Fruit fly (Drosophila melanogaster): ENCODE measurements around the gene CG4375.
A peak's percentile ranks its signal among the peaks of the same experiment; 100 is the strongest.

CG4375 gene

dm6 chr2L:1007142-1007839 is 19.4 kb downstream of the CG4375 start (continued):
- TF ChIP-seq jigr1 (GFP tag; IDR thresholded peaks at IDR 0.05) = no peak
- TF ChIP-seq nmo (GFP tag; optimal IDR thresholded peaks at IDR 0.05) = no peak
- no peak for TF ChIP-seq CG12155 (GFP tag; optimal IDR thresholded peaks at IDR 0.05)
- no peak for TF ChIP-seq her (GFP tag; optimal IDR thresholded peaks at IDR 0.05)
- no peak for TF ChIP-seq CG12071 (GFP tag; optimal IDR thresholded peaks at IDR 0.05)
- no peak for TF ChIP-seq CG18764 (GFP tag; optimal IDR thresholded peaks at IDR 0.05)
- TF ChIP-seq pho (GFP tag; optimal IDR thresholded peaks at IDR 0.05) = no peak
- TF ChIP-seq jumu (GFP tag; optimal IDR thresholded peaks at IDR 0.05) = peak; percentile 11
- no peak for TF ChIP-seq CG15479 (GFP tag; optimal IDR thresholded peaks at IDR 0.05)
- no peak for TF ChIP-seq CG32532 (GFP tag; IDR thresholded peaks at IDR 0.05)
- TF ChIP-seq row (GFP tag; IDR thresholded peaks at IDR 0.05) = no peak
- no peak for TF ChIP-seq CG7357 (GFP tag; IDR thresholded peaks at IDR 0.05)
- peak; percentile 58 for TF ChIP-seq sens (GFP tag)
- no peak for TF ChIP-seq E2f2 (GFP tag; IDR thresholded peaks at IDR 0.05)
- TF ChIP-seq Vsx1 (GFP tag; optimal IDR thresholded peaks at IDR 0.05) = no peak
- TF ChIP-seq ken (GFP tag; IDR thresholded peaks at IDR 0.05) = no peak
- TF ChIP-seq rib (GFP tag; IDR thresholded peaks at IDR 0.05) = no peak
- no peak for TF ChIP-seq CG2116 (GFP tag; optimal IDR thresholded peaks at IDR 0.05)
- no peak for TF ChIP-seq CG10209 (GFP tag; optimal IDR thresholded peaks at IDR 0.05)
- no peak for TF ChIP-seq Antp (GFP tag; optimal IDR thresholded peaks at IDR 0.05)
- TF ChIP-seq Aef1 (GFP tag; IDR thresholded peaks at IDR 0.05) = no peak
- TF ChIP-seq Fer3 (tag; optimal IDR thresholded peaks at IDR 0.05) = no peak
- 0 out of 2 replicates have a peak, but pooled peaks have one; percentile 25 for TF ChIP-seq HLH3B (GFP tag; IDR thresholded peaks at IDR 0.05)
- TF ChIP-seq CG18262 (tag; optimal IDR thresholded peaks at IDR 0.05) = no peak
- peak; percentile 69 for TF ChIP-seq CG31224 (GFP tag; IDR thresholded peaks at IDR 0.05)
- TF ChIP-seq Bteb2 (GFP tag; optimal IDR thresholded peaks at IDR 0.05) = no peak
- TF ChIP-seq pan (optimal IDR thresholded peaks at IDR 0.05) = peak in 1 of 2 experiments; percentile 44
- peak in 1 of 2 experiments; percentile 80 for TF ChIP-seq pan (GFP tag; optimal IDR thresholded peaks at IDR 0.05 in 1 of 2, IDR thresholded peaks at IDR 0.05 in 1 of 2)
- no peak for TF ChIP-seq CrebB (tag; optimal IDR thresholded peaks at IDR 0.05)
- no peak for TF ChIP-seq zen (tag; optimal IDR thresholded peaks at IDR 0.05)
- no peak for TF ChIP-seq mam (GFP tag; optimal IDR thresholded peaks at IDR 0.05)
- TF ChIP-seq CG4360 (GFP tag; IDR thresholded peaks at IDR 0.05) = 0 out of 2 replicates have a peak, but pooled peaks have one; percentile 17

- TF ChIP-seq Dbx (GFP tag; IDR thresholded peaks at IDR 0.05) (peak; percentile 54), Dp (GFP tag; optimal IDR thresholded peaks at IDR 0.05) (peak; percentile 24), CTCF (GFP tag; optimal IDR thresholded peaks at IDR 0.05) (peak; percentile 91), CG11456 (GFP tag; IDR thresholded peaks at IDR 0.05) (0 out of 3 replicates have a peak, but pooled peaks have one; percentile 24), ERR (GFP tag; optimal IDR thresholded peaks at IDR 0.05) (no peak), Lhr (GFP tag; optimal IDR thresholded peaks at IDR 0.05) (peak; percentile 73), lab (GFP tag; optimal IDR thresholded peaks at IDR 0.05) (no peak), Hand (GFP tag; optimal IDR thresholded peaks at IDR 0.05) (no peak), CG10321 (GFP tag; IDR thresholded peaks at IDR 0.05) (no peak), CG13624 (GFP tag; optimal IDR thresholded peaks at IDR 0.05) (no peak), CG7357 (GFP tag; IDR thresholded peaks at IDR 0.05) (no peak), caup (GFP tag; optimal IDR thresholded peaks at IDR 0.05; ENCODE audit: severe bottlenecking) (no peak), CG5953 (GFP tag; IDR thresholded peaks at IDR 0.05) (no peak), phol (tag; optimal IDR thresholded peaks at IDR 0.05) (peak; percentile 5), slou (GFP tag; optimal IDR thresholded peaks at IDR 0.05) (no peak), tin (GFP tag; optimal IDR thresholded peaks at IDR 0.05) (no peak), schlank (tag; optimal IDR thresholded peaks at IDR 0.05) (no peak), CG9215 (GFP tag; IDR thresholded peaks at IDR 0.05) (no peak), trem (tag; optimal IDR thresholded peaks at IDR 0.05) (peak; percentile 89), CG13775 (GFP tag; optimal IDR thresholded peaks at IDR 0.05) (no peak), ewg (GFP tag; optimal IDR thresholded peaks at IDR 0.05) (peak; percentile 18), Xrp1 (GFP tag; IDR thresholded peaks at IDR 0.05) (no peak)
Observed at dm6 chr2L:1006516-1006915, 20.2 kb downstream of the CG4375 start.

Measured in whole organism, embryonic.